Fruit fly (Drosophila melanogaster) whole organism, embryonic: ENCODE data around the gene Duox.
A peak's percentile ranks its signal among the peaks of the same experiment; 100 is the strongest.

ENCODE experiments used
- Abd-B ChIP-seq: fragments of 200-800 bp; sonication (Bioruptor generic); optimal IDR thresholded peaks from 2 replicates; lab custom pipeline; 2018; ENCODE audit warnings: missing biosample characterization, mild to moderate bottlenecking, missing genetic modification characterization, moderate library complexity
- B-H1 ChIP-seq: fragments of 200-800 bp; sonication (Bioruptor generic); IDR thresholded peaks from 3 replicates; pipeline ENCODE4 v1.3.6; 2022; ENCODE audit warnings: missing biosample characterization, missing genetic modification characterization
- CG10565 ChIP-seq: fragments of 200-800 bp; sonication (Bioruptor generic); optimal IDR thresholded peaks from 3 replicates; lab custom pipeline; 2016; ENCODE audit warnings: missing biosample characterization, mild to moderate bottlenecking, missing genetic modification characterization
- CG11247 ChIP-seq: fragments of 200-800 bp; sonication (Bioruptor generic); IDR thresholded peaks from 2 replicates; pipeline ENCODE4 v1.3.6; 2022; ENCODE audit warnings: missing biosample characterization, missing genetic modification characterization
- CG14667 ChIP-seq: fragments of 200-800 bp; sonication (Bioruptor generic); IDR thresholded peaks from 2 replicates; pipeline ENCODE4 v1.3.6; 2022; ENCODE audit warnings: missing biosample characterization, missing genetic modification characterization
- CG14860 ChIP-seq: fragments of 200-800 bp; sonication (Bioruptor generic); IDR thresholded peaks from 3 replicates; pipeline ENCODE4 v1.3.6; 2022; ENCODE audit warnings: missing biosample characterization, missing genetic modification characterization; ENCODE audit not compliant: partially characterized antibody
- CG15073 ChIP-seq: fragments of 200-800 bp; sonication (Bioruptor generic); optimal IDR thresholded peaks from 2 replicates; lab custom pipeline; 2016; ENCODE audit warnings: missing biosample characterization, missing genetic modification characterization
- CG15479 ChIP-seq: fragments of 200-800 bp; sonication (Bioruptor generic); optimal IDR thresholded peaks from 3 replicates; lab custom pipeline; 2019; ENCODE audit warnings: missing biosample characterization, mild to moderate bottlenecking, missing genetic modification characterization, moderate library complexity
- CG1647 ChIP-seq: fragments of 200-800 bp; sonication (Bioruptor generic); optimal IDR thresholded peaks from 3 replicates; lab custom pipeline; 2016; ENCODE audit warnings: missing biosample characterization, missing genetic modification characterization
- CG16815 ChIP-seq: fragments of 200-800 bp; sonication (Bioruptor generic); optimal IDR thresholded peaks from 3 replicates; lab custom pipeline; 2017; ENCODE audit warnings: missing biosample characterization, mild to moderate bottlenecking, missing genetic modification characterization
- CG17359 ChIP-seq: fragments of 200-800 bp; sonication (Bioruptor generic); optimal IDR thresholded peaks from 3 replicates; lab custom pipeline; 2018; ENCODE audit warnings: missing biosample characterization, mild to moderate bottlenecking, missing genetic modification characterization, moderate library complexity
- CG17361 ChIP-seq: fragments of 200-800 bp; sonication (Bioruptor generic); IDR thresholded peaks from 3 replicates; pipeline ENCODE4 v1.3.6; 2022; ENCODE audit warnings: missing biosample characterization, missing genetic modification characterization
- CG17568 ChIP-seq: fragments of 200-800 bp; sonication (Bioruptor generic); optimal IDR thresholded peaks from 2 replicates; lab custom pipeline; 2018; ENCODE audit warnings: missing biosample characterization, mild to moderate bottlenecking, missing genetic modification characterization, moderate library complexity
- CG30403 ChIP-seq: fragments of 200-800 bp; sonication (Bioruptor generic); optimal IDR thresholded peaks from 3 replicates; lab custom pipeline; 2016; ENCODE audit warnings: missing biosample characterization, missing genetic modification characterization
- CG3407 ChIP-seq: fragments of 200-800 bp; sonication (Bioruptor generic); optimal IDR thresholded peaks from 2 replicates; lab custom pipeline; 2018; ENCODE audit warnings: missing biosample characterization, mild to moderate bottlenecking, missing genetic modification characterization
- CG34224 ChIP-seq: fragments of 200-800 bp; sonication (Bioruptor generic); IDR thresholded peaks from 3 replicates; pipeline ENCODE4 v1.3.6; 2022; ENCODE audit warnings: missing biosample characterization, missing genetic modification characterization; ENCODE audit not compliant: partially characterized antibody
- CG3726 ChIP-seq: fragments of 200-800 bp; sonication (Bioruptor generic); IDR thresholded peaks from 3 replicates; pipeline ENCODE4, ENCODE4 v1.3.6; 2022; ENCODE audit warnings: missing biosample characterization, missing genetic modification characterization
- CG43689 ChIP-seq: fragments of 200-800 bp; sonication (Bioruptor generic); IDR thresholded peaks from 2 replicates; pipeline ENCODE4 v1.3.6; 2022; ENCODE audit warnings: missing biosample characterization, missing genetic modification characterization
- CG4730 ChIP-seq: fragments of 200-800 bp; sonication (Bioruptor generic); IDR thresholded peaks from 2 replicates; pipeline ENCODE4 v1.3.6; 2022; ENCODE audit warnings: missing biosample characterization, missing genetic modification characterization
- CG4854 ChIP-seq: fragments of 200-800 bp; sonication (Bioruptor generic); optimal IDR thresholded peaks from 2 replicates; lab custom pipeline; 2016; ENCODE audit warnings: missing biosample characterization, missing genetic modification characterization, inconsistent platforms
- CG6175 ChIP-seq: fragments of 200-800 bp; sonication (Bioruptor generic); IDR thresholded peaks from 3 replicates; pipeline ENCODE4 v1.3.6; 2022; ENCODE audit warnings: missing biosample characterization, missing genetic modification characterization
- CG7556 ChIP-seq: fragments of 200-800 bp; sonication (Bioruptor generic); optimal IDR thresholded peaks from 2 replicates; lab custom pipeline; 2017; ENCODE audit warnings: missing biosample characterization, mild to moderate bottlenecking, missing genetic modification characterization
- CG7786 ChIP-seq: fragments of 200-800 bp; sonication (Bioruptor generic); optimal IDR thresholded peaks from 2 replicates; lab custom pipeline; 2016; ENCODE audit warnings: missing biosample characterization, missing genetic modification characterization
- CG8359 ChIP-seq: fragments of 200-800 bp; sonication (Bioruptor generic); optimal IDR thresholded peaks from 2 replicates; lab custom pipeline; 2017; ENCODE audit warnings: missing biosample characterization, mild to moderate bottlenecking, missing genetic modification characterization, borderline replicate concordance
- CG9876 ChIP-seq: fragments of 200-800 bp; sonication (Bioruptor generic); optimal IDR thresholded peaks from 2 replicates; lab custom pipeline; 2016; ENCODE audit warnings: missing biosample characterization, missing genetic modification characterization
- HmgD ChIP-seq: fragments of 200-800 bp; sonication (Bioruptor generic); optimal IDR thresholded peaks from 3 replicates; lab custom pipeline; 2016; ENCODE audit warnings: missing biosample characterization, missing genetic modification characterization
- Hmx ChIP-seq: fragments of 200-800 bp; sonication (Bioruptor generic); optimal IDR thresholded peaks from 2 replicates; lab custom pipeline; 2016; ENCODE audit warnings: missing biosample characterization, missing genetic modification characterization
- Hr39 ChIP-seq: fragments of >200 bp; optimal IDR thresholded peaks from 2 replicates; lab custom pipeline; 2017
- MBD-R2 ChIP-seq: fragments of 200-800 bp; sonication (Bioruptor generic); IDR thresholded peaks from 2 replicates; pipeline ENCODE4 v1.3.6; 2022; ENCODE audit warnings: missing biosample characterization, missing genetic modification characterization
- Meics ChIP-seq: fragments of 200-800 bp; sonication (Bioruptor generic); optimal IDR thresholded peaks from 2 replicates; lab custom pipeline; 2017; ENCODE audit warnings: missing biosample characterization, mild to moderate bottlenecking, missing genetic modification characterization
- Pdp1 ChIP-seq, 2 experiments: fragments of 200-800 bp; sonication (Bioruptor generic); optimal IDR thresholded peaks; 3 replicates each; lab custom pipeline; 2016; ENCODE audit warnings: missing biosample characterization in 2 of 2, missing genetic modification characterization in 2 of 2, mild to moderate bottlenecking in 1 of 2, moderate library complexity in 1 of 2
- Rfx ChIP-seq: fragments of 200-800 bp; sonication (Bioruptor generic); IDR thresholded peaks from 2 replicates; pipeline ENCODE4 v1.3.6; 2022; ENCODE audit warnings: missing biosample characterization, missing genetic modification characterization
- Stat92E ChIP-seq, 3 experiments: fragments of >200 bp in 2 of 3; fragments of 200-800 bp in 1 of 3; sonication (Bioruptor generic) in 1 of 3; optimal IDR thresholded peaks; 2 replicates each; lab custom pipeline; 2017 to 2019; ENCODE audit warnings: missing biosample characterization in 3 of 3, missing genetic modification characterization in 3 of 3, mild to moderate bottlenecking in 1 of 3, moderate library complexity in 1 of 3
- aop ChIP-seq: fragments of 200-800 bp; sonication (Bioruptor generic); IDR thresholded peaks from 2 replicates; pipeline ENCODE4 v1.3.6; 2022; ENCODE audit warnings: missing biosample characterization, missing genetic modification characterization
- ato ChIP-seq: fragments of 200-800 bp; sonication (Bioruptor generic); IDR thresholded peaks from 2 replicates; pipeline ENCODE4 v1.3.6; 2022; ENCODE audit warnings: missing biosample characterization, missing genetic modification characterization; ENCODE audit not compliant: partially characterized antibody
- chm ChIP-seq: fragments of 200-800 bp; sonication (Bioruptor generic); IDR thresholded peaks from 2 replicates; pipeline ENCODE4 v1.3.6; 2022; ENCODE audit warnings: missing biosample characterization, missing genetic modification characterization
- danr ChIP-seq: fragments of 200-800 bp; sonication (Bioruptor generic); IDR thresholded peaks from 2 replicates; pipeline ENCODE4 v1.3.6; 2022; ENCODE audit warnings: missing biosample characterization, missing genetic modification characterization
- dmrt11E ChIP-seq: fragments of 200-800 bp; sonication (Bioruptor generic); optimal IDR thresholded peaks from 3 replicates; lab custom pipeline; 2018; ENCODE audit warnings: missing biosample characterization, mild to moderate bottlenecking, missing genetic modification characterization, moderate library complexity
- ems ChIP-seq: fragments of 200-800 bp; sonication (Bioruptor generic); optimal IDR thresholded peaks from 3 replicates; lab custom pipeline; 2016; ENCODE audit warnings: missing biosample characterization, missing genetic modification characterization
- ewg ChIP-seq: fragments of 200-800 bp; sonication (Bioruptor generic); optimal IDR thresholded peaks from 3 replicates; lab custom pipeline; 2017; ENCODE audit warnings: mild to moderate bottlenecking, missing biosample characterization, missing genetic modification reagents, missing genetic modification characterization
- fd64A ChIP-seq: fragments of 200-800 bp; sonication (Bioruptor generic); optimal IDR thresholded peaks from 3 replicates; lab custom pipeline; 2018; ENCODE audit warnings: missing biosample characterization, mild to moderate bottlenecking, missing genetic modification characterization
- kah ChIP-seq: fragments of 200-800 bp; sonication (Bioruptor generic); optimal IDR thresholded peaks from 2 replicates; lab custom pipeline; 2018; ENCODE audit warnings: missing biosample characterization, mild to moderate bottlenecking, missing genetic modification characterization
- lola ChIP-seq, 3 experiments: fragments of >200 bp in 2 of 3; fragments of 200-800 bp in 1 of 3; sonication (Bioruptor generic) in 1 of 3; optimal IDR thresholded peaks; 2 replicates each; lab custom pipeline; 2017 to 2019; ENCODE audit warnings: missing biosample characterization in 3 of 3, missing genetic modification characterization in 3 of 3, mild to moderate bottlenecking in 1 of 3, moderate library complexity in 1 of 3
- nom ChIP-seq: fragments of 200-800 bp; sonication (Bioruptor generic); optimal IDR thresholded peaks from 2 replicates; lab custom pipeline; 2017; ENCODE audit warnings: missing biosample characterization, missing genetic modification characterization, mild to moderate bottlenecking, moderate library complexity, missing genetic modification reagents
- pan ChIP-seq, 4 experiments: fragments of >200 bp in 3 of 4; fragments of 200-800 bp in 1 of 4; sonication (Bioruptor generic) in 1 of 4; optimal IDR thresholded peaks in 3 of 4; IDR thresholded peaks in 1 of 4; 2 replicates each; pipeline versions ENCODE4 v1.3.6 to Lab custom; 2017 to 2022; ENCODE audit warnings: missing biosample characterization in 2 of 4, missing genetic modification characterization in 2 of 4, mixed read lengths in 1 of 4
- pita ChIP-seq: fragments of 200-800 bp; sonication (Bioruptor generic); optimal IDR thresholded peaks from 2 replicates; lab custom pipeline; 2017; ENCODE audit warnings: missing biosample characterization, mild to moderate bottlenecking, missing genetic modification characterization
- wdn ChIP-seq: fragments of 200-800 bp; sonication (Bioruptor generic); IDR thresholded peaks from 2 replicates; pipeline ENCODE4 v1.3.6; 2022; ENCODE audit warnings: missing biosample characterization, missing genetic modification characterization
- zen ChIP-seq: fragments of 200-800 bp; sonication (Bioruptor generic); optimal IDR thresholded peaks from 3 replicates; lab custom pipeline; 2018; ENCODE audit warnings: missing biosample characterization, mild to moderate bottlenecking, missing genetic modification characterization, moderate library complexity

The Duox gene

DNA sequence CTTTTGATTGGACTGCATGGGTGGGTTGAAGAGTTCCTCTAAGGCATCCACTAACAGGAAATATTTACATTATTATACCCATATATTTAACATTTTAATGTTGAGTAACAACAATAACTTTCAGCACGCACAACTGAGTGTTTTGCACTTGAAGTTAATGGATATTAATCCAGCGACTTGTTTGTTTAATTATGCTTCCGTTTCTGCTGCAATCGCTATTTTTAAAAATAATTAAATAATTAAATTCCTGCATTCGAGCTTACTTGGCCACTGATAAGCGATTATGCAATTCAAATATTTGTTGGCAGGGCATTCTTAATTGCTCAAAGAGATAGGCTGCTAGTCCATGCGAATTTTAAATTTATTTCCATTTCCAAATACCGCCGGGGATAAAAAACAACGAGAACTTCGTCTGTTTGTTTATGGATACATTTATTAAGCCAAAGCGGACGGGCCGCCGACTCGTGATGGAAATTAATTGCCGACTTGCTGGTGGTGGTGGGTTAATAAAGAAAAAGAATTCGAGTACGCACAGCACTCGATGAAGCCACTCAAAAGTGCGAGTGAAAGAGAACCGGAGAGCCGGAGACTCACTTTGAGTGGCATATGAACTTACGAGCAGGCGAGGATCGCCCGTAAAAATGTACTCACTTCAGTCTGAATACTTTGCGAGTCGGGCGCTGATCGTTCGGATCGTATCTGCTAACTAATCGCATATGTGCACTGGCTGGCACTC lies 32.0 kb upstream of the Duox start (continued):
- TF ChIP-seq Rfx (GFP tag; lab: Robert Waterston, UW) (0 out of 2 replicates have a peak, but pooled peaks have one; percentile 8), chm (GFP tag; lab: Robert Waterston, UW) (peak; percentile 68; the same call in 1 of the 2 replicates), CG17568 (GFP tag; lab: Kevin White, UChicago) (peak; percentile 22), CG43689 (GFP tag; lab: Robert Waterston, UW) (no peak), zen (no peak), CG15479 (no peak), Hr39 (lab: Kevin White, UChicago) (no peak), CG1647 (GFP tag; lab: Kevin White, UChicago) (no peak), CG4730 (GFP tag; lab: Robert Waterston, UW) (no peak), ato (GFP tag; lab: Robert Waterston, UW) (peak; percentile 51; the same call in 1 of the 2 replicates), CG8359 (no peak), CG14860 (GFP tag; lab: Robert Waterston, UW) (no peak), CG14667 (GFP tag; lab: Robert Waterston, UW) (no peak), HmgD (GFP tag; lab: Kevin White, UChicago) (peak; percentile 2), Pdp1 (GFP tag; optimal IDR thresholded peaks at IDR 0.05; lab: Kevin White, UChicago) (peak in 1 of 2 experiments; percentile 80), Hmx (GFP tag; lab: Kevin White, UChicago) (no peak), Meics (GFP tag; lab: Kevin White, UChicago) (no peak), ewg (GFP tag; lab: Kevin White, UChicago) (no peak), fd64A (GFP tag; lab: Kevin White, UChicago) (peak; percentile 49), ems (peak; percentile 26), Abd-B (GFP tag; lab: Kevin White, UChicago) (no peak), MBD-R2 (no peak), danr (GFP tag; lab: Robert Waterston, UW) (no peak), dmrt11E (tag; lab: Kevin White, UChicago) (no peak), nom (GFP tag; lab: Kevin White, UChicago) (peak; percentile 73), CG17359 (no peak), CG17361 (GFP tag; lab: Robert Waterston, UW) (0 out of 3 replicates have a peak, but pooled peaks have one; percentile 28), pan (optimal IDR thresholded peaks at IDR 0.05; lab: Kevin White, UChicago) (no peak), pan (GFP tag; optimal IDR thresholded peaks at IDR 0.05 in 1 of 2, IDR thresholded peaks at IDR 0.05 in 1 of 2) (peak in 1 of 2 experiments; percentile 34), CG6175 (GFP tag; lab: Robert Waterston, UW) (no peak), kah (GFP tag; lab: Kevin White, UChicago) (peak; percentile 27), lola (GFP tag; optimal IDR thresholded peaks at IDR 0.05; lab: Kevin White, UChicago) (peak in 1 of 3 experiments; percentile 1), CG11247 (GFP tag; lab: Robert Waterston, UW) (no peak), CG3407 (no peak), pita (GFP tag; lab: Kevin White, UChicago) (no peak), CG10565 (GFP tag; lab: Kevin White, UChicago) (no peak), B-H1 (GFP tag; lab: Robert Waterston, UW) (no peak; the same call in 2 of the 3 replicates), CG9876 (GFP tag; lab: Kevin White, UChicago) (no peak), CG30403 (no peak), CG4854 (no peak), Stat92E (GFP tag; optimal IDR thresholded peaks at IDR 0.05; lab: Kevin White, UChicago) (peak in 1 of 3 experiments; percentile 47), CG7786 (GFP tag; lab: Kevin White, UChicago) (no peak), CG16815 (no peak), wdn (GFP tag; lab: Robert Waterston, UW) (no peak), aop (GFP tag; lab: Robert Waterston, UW) (no peak), CG7556 (GFP tag; lab: Kevin White, UChicago) (no peak), CG34224 (GFP tag; lab: Robert Waterston, UW) (peak; percentile 58; the same call in 2 of the 3 replicates), CG3726 (GFP tag; lab: Robert Waterston, UW) (no peak), CG15073 (GFP tag; lab: Kevin White, UChicago) (no peak)
